Worm (Caenorhabditis elegans) whole organism, early embryonic: ENCODE results near the gene srz-37.

ENCODE experiments used
- B0310.2 ChIP-seq: sonication (generic microtip); optimal IDR thresholded peaks from 2 replicates; lab custom pipeline; 2016; ENCODE audit warnings: mild to moderate bottlenecking, missing genetic modification characterization, missing compliant biosample characterization
- F13C5.2 ChIP-seq: sonication (generic microtip); optimal IDR thresholded peaks from 2 replicates; lab custom pipeline; 2017; ENCODE audit warnings: mild to moderate bottlenecking, missing genetic modification characterization, inconsistent platforms, missing compliant biosample characterization
- aly-1 ChIP-seq: sonication (generic microtip); optimal IDR thresholded peaks from 2 replicates; lab custom pipeline; 2016; ENCODE audit warnings: missing genetic modification characterization, missing compliant biosample characterization
- ama-1 ChIP-seq: fragments of 150-350 bp; optimal IDR thresholded peaks from 2 replicates; lab custom pipeline; 2014
- ceh-13 ChIP-seq: fragments of 200-800 bp; sonication (Bioruptor generic); optimal IDR thresholded peaks from 2 replicates; lab custom pipeline; 2018; ENCODE audit warnings: mild to moderate bottlenecking, missing genetic modification characterization, missing compliant biosample characterization
- ceh-36 ChIP-seq: sonication (generic microtip); optimal IDR thresholded peaks from 2 replicates; lab custom pipeline; 2016; ENCODE audit warnings: missing genetic modification characterization, inconsistent platforms, missing compliant biosample characterization
- ets-7 ChIP-seq: sonication (generic microtip); optimal IDR thresholded peaks from 2 replicates; lab custom pipeline; 2016; ENCODE audit warnings: missing genotype, missing genetic modification characterization, missing compliant biosample characterization
- flt-1 ChIP-seq: fragments of 200-800 bp; sonication (Bioruptor generic); IDR thresholded peaks from 2 replicates; pipeline ENCODE4 v1.3.6; 2022; ENCODE audit warnings: missing genetic modification characterization, missing compliant biosample characterization
- hmbx-1 ChIP-seq: sonication (generic microtip); optimal IDR thresholded peaks from 2 replicates; lab custom pipeline; 2016; ENCODE audit warnings: mild to moderate bottlenecking, missing genetic modification characterization, missing compliant biosample characterization
- hmg-4 ChIP-seq: fragments of 200-800 bp; sonication (Bioruptor generic); optimal IDR thresholded peaks from 2 replicates; lab custom pipeline; 2018; ENCODE audit warnings: mild to moderate bottlenecking, missing genetic modification characterization, missing compliant biosample characterization
- hnd-1 ChIP-seq: sonication (generic microtip); optimal IDR thresholded peaks from 2 replicates; lab custom pipeline; 2016; ENCODE audit warnings: missing genetic modification characterization, missing compliant biosample characterization
- pes-1 ChIP-seq: fragments of 200-800 bp; sonication (Bioruptor generic); IDR thresholded peaks from 2 replicates; pipeline ENCODE4 v1.3.6; 2022; ENCODE audit warnings: missing genetic modification reagents, missing genetic modification characterization, missing compliant biosample characterization
- scrt-1 ChIP-seq: fragments of 200-800 bp; sonication (Bioruptor generic); IDR thresholded peaks from 2 replicates; pipeline ENCODE4 v1.3.6; 2022; ENCODE audit warnings: missing genetic modification characterization, missing compliant biosample characterization
- sea-1 ChIP-seq: fragments of 200-800 bp; sonication (Bioruptor generic); conservative IDR thresholded peaks from 2 replicates; pipeline ENCODE4 v1.3.6; 2022; ENCODE audit warnings: missing genetic modification characterization, missing compliant biosample characterization
- tbx-11 ChIP-seq: fragments of 200-800 bp; sonication (Bioruptor generic); IDR thresholded peaks from 2 replicates; pipeline ENCODE4 v1.3.6; 2022; ENCODE audit warnings: missing genetic modification characterization, missing compliant biosample characterization
- tbx-37 ChIP-seq: fragments of 200-800 bp; sonication (Bioruptor generic); conservative IDR thresholded peaks from 2 replicates; pipeline ENCODE4 v1.3.6; 2022; ENCODE audit warnings: missing genetic modification reagents, missing genetic modification characterization, missing compliant biosample characterization
- tra-4 ChIP-seq: sonication (generic microtip); optimal IDR thresholded peaks from 2 replicates; lab custom pipeline; 2017; ENCODE audit warnings: missing genetic modification characterization, missing compliant biosample characterization

srz-37 gene

ce11 chrIV:3455437-3455836 lies 26.2 kb downstream of the srz-37 start:
- TF ChIP-seq ceh-36 (tag; lab: Kevin White, UChicago): peak; percentile 94

ce11 chrIV:3453346-3453745 lies 28.3 kb downstream of the srz-37 start, which contains the start of gene srz-23:
TSS of gene srz-23 (plus strand) at chrIV:3453608.
- TF ChIP-seq tbx-11 (GFP tag; lab: Robert Waterston, UW): no peak
- TF ChIP-seq hnd-1: no peak
- TF ChIP-seq scrt-1 (GFP tag; lab: Robert Waterston, UW): no peak
- TF ChIP-seq hmbx-1 (tag; lab: Kevin White, UChicago): no peak
- TF ChIP-seq F13C5.2 (tag; lab: Kevin White, UChicago): no peak
- TF ChIP-seq aly-1: no peak
- no peak for TF ChIP-seq hmg-4 (GFP tag; lab: Kevin White, UChicago)
- no peak for TF ChIP-seq ets-7 (tag; lab: Kevin White, UChicago)
- no peak for TF ChIP-seq ceh-36 (tag; lab: Kevin White, UChicago)
- no peak for TF ChIP-seq pes-1 (GFP tag; lab: Robert Waterston, UW)
- TF ChIP-seq tbx-37: no peak
- no peak for TF ChIP-seq sea-1
- TF ChIP-seq ceh-13: no peak
- TF ChIP-seq B0310.2 (tag; lab: Kevin White, UChicago): no peak
- TF ChIP-seq ama-1 (lab: Kevin White, UChicago): no peak
- no peak for TF ChIP-seq tra-4 (tag; lab: Kevin White, UChicago)

ce11 chrIV:3452516-3452915 lies 29.1 kb downstream of the srz-37 start:
- no peak for TF ChIP-seq hnd-1
- no peak for TF ChIP-seq ceh-36 (tag; lab: Kevin White, UChicago)
- TF ChIP-seq flt-1: no peak
- TF ChIP-seq tbx-11 (GFP tag; lab: Robert Waterston, UW): no peak
- no peak for TF ChIP-seq tra-4 (tag; lab: Kevin White, UChicago)
- TF ChIP-seq F13C5.2 (tag; lab: Kevin White, UChicago): no peak

- TF ChIP-seq tbx-11 (GFP tag; lab: Robert Waterston, UW): no peak
- no peak for TF ChIP-seq F13C5.2 (tag; lab: Kevin White, UChicago)
- no peak for TF ChIP-seq hmg-4 (GFP tag; lab: Kevin White, UChicago)
- no peak for TF ChIP-seq hmbx-1 (tag; lab: Kevin White, UChicago)
- no peak for TF ChIP-seq ceh-13
- TF ChIP-seq ceh-36 (tag; lab: Kevin White, UChicago): no peak
Observed at ce11 chrIV:3447350-3447749, 34.3 kb downstream of the srz-37 start.

- TF ChIP-seq sea-1 (no peak), B0310.2 (tag; lab: Kevin White, UChicago) (no peak), hnd-1 (no peak), flt-1 (no peak), tra-4 (tag; lab: Kevin White, UChicago) (no peak), scrt-1 (GFP tag; lab: Robert Waterston, UW) (no peak), hmg-4 (GFP tag; lab: Kevin White, UChicago) (no peak), F13C5.2 (tag; lab: Kevin White, UChicago) (no peak), ceh-13 (no peak), aly-1 (no peak), pes-1 (GFP tag; lab: Robert Waterston, UW) (no peak), ets-7 (tag; lab: Kevin White, UChicago) (no peak), tbx-37 (no peak), ama-1 (lab: Kevin White, UChicago) (no peak), tbx-11 (GFP tag; lab: Robert Waterston, UW) (no peak), hmbx-1 (tag; lab: Kevin White, UChicago) (no peak)
Observed at ce11 chrIV:3444614-3445013, 37.0 kb downstream of the srz-37 start, which contains the start of gene F58E2.5. TSS of gene F58E2.5 (plus strand) at chrIV:3444914.

ce11 chrIV:3444101-3444500 lies 37.6 kb downstream of the srz-37 start, which contains the start of gene F09D12.2:
TSS of gene F09D12.2 (minus strand) at chrIV:3444201.
- TF ChIP-seq tbx-11 (GFP tag; lab: Robert Waterston, UW) (no peak), aly-1 (no peak), ets-7 (tag; lab: Kevin White, UChicago) (no peak), pes-1 (GFP tag; lab: Robert Waterston, UW) (no peak), ceh-13 (no peak), B0310.2 (tag; lab: Kevin White, UChicago) (no peak), hmg-4 (GFP tag; lab: Kevin White, UChicago) (no peak), ama-1 (lab: Kevin White, UChicago) (no peak), flt-1 (no peak), ceh-36 (tag; lab: Kevin White, UChicago) (no peak), sea-1 (no peak), hnd-1 (no peak), hmbx-1 (tag; lab: Kevin White, UChicago) (no peak), scrt-1 (GFP tag; lab: Robert Waterston, UW) (no peak), tbx-37 (no peak), tra-4 (tag; lab: Kevin White, UChicago) (no peak), F13C5.2 (tag; lab: Kevin White, UChicago) (no peak)

- TF ChIP-seq scrt-1 (GFP tag; lab: Robert Waterston, UW) (no peak), tbx-37 (no peak), ceh-13 (no peak), hmg-4 (GFP tag; lab: Kevin White, UChicago) (no peak), pes-1 (GFP tag; lab: Robert Waterston, UW) (no peak)
Observed at ce11 chrIV:3442513-3442912, 39.1 kb downstream of the srz-37 start.

ce11 chrIV:3440848-3441247 lies 40.8 kb downstream of the srz-37 start, which contains the start of gene grd-10:
TSS of gene grd-10 (plus strand) at chrIV:3441055.
- no peak for TF ChIP-seq flt-1
- TF ChIP-seq sea-1: no peak
- no peak for TF ChIP-seq pes-1 (GFP tag; lab: Robert Waterston, UW)
- no peak for TF ChIP-seq F13C5.2 (tag; lab: Kevin White, UChicago)
- no peak for TF ChIP-seq ceh-36 (tag; lab: Kevin White, UChicago)
- no peak for TF ChIP-seq aly-1
- TF ChIP-seq ets-7 (tag; lab: Kevin White, UChicago): no peak
- no peak for TF ChIP-seq hmbx-1 (tag; lab: Kevin White, UChicago)
- TF ChIP-seq B0310.2 (tag; lab: Kevin White, UChicago): no peak
- no peak for TF ChIP-seq scrt-1 (GFP tag; lab: Robert Waterston, UW)
- no peak for TF ChIP-seq tra-4 (tag; lab: Kevin White, UChicago)
- no peak for TF ChIP-seq tbx-11 (GFP tag; lab: Robert Waterston, UW)
- no peak for TF ChIP-seq hnd-1
